Worm (Caenorhabditis elegans): Measurements from ENCODE around the gene mecr-1.

DNA sequence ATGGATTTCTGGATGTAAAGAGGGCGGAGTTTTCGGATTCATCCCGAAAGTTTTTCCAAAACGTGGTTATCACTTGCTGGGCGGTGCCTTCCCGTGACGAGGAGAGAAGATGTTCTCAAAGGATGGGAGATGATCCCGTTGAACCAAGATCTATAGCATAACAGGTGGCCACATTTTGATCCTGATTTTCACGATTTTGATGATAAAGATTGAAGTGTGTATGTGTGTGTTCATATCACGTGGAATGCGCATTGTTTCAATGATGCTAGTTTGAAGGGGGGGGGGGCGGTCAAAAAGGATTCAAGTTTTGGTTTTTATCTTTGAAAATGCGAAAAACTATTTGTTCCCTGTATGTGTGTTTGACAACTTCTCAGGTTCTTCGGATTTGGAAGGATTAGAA, 41.9 kb downstream of the mecr-1 start, which contains the start of gene mltn-1:
- TF ChIP-seq dao-5 (tag; optimal IDR thresholded peaks at IDR 0.05) = no peak
- no peak for TF ChIP-seq W03F9.2 (tag; optimal IDR thresholded peaks at IDR 0.05)
- TF ChIP-seq him-1 (tag; optimal IDR thresholded peaks at IDR 0.05) = no peak

Measured in whole organism, L4/young adult.